ENCODE assay signal across 5 fruit fly cellular contexts in genomic region chr3R:8642376-8642966, dm6.
TF ChIP-seq lines count a peak whose summit lies in the region.

No protein-coding gene starts in this region.

- TF ChIP-seq CTCF in whole organism, embryonic (GFP tag; optimal IDR thresholded peaks at IDR 0.05; lab: Kevin White, UChicago): no peak

TF ChIP-seq in whole organism, adult, 20 proteins besides CTCF, POLR2A, EP300 and RAD21:
- TF ChIP-seq kay (GFP tag; lab: Kevin White, UChicago; ENCODE audit: borderline replicate concordance) (peak; percentile 79), CG14711 (tag; optimal IDR thresholded peaks at IDR 0.05; lab: Kevin White, UChicago) (no peak), cic (GFP tag; optimal IDR thresholded peaks at IDR 0.05; lab: Kevin White, UChicago) (no peak), bab1 (GFP tag; optimal IDR thresholded peaks at IDR 0.05; lab: Kevin White, UChicago) (peak; percentile 10), CG7101 (tag; optimal IDR thresholded peaks at IDR 0.05; lab: Kevin White, UChicago) (no peak), tj (GFP tag; optimal IDR thresholded peaks at IDR 0.05; lab: Kevin White, UChicago) (peak; percentile 90)

TF ChIP-seq in whole organism, embryonic, 481 proteins besides CTCF, POLR2A, EP300 and RAD21 (continues in another document):
- TF ChIP-seq fd102C (GFP tag; optimal IDR thresholded peaks at IDR 0.05; lab: Kevin White, UChicago) (no peak), Med (GFP tag; lab: Kevin White, UChicago) (peak; percentile 32), CG15601 (tag; optimal IDR thresholded peaks at IDR 0.05; lab: Kevin White, UChicago) (no peak), CG10431 (GFP tag; optimal IDR thresholded peaks at IDR 0.05; lab: Kevin White, UChicago) (no peak), twi (tag; optimal IDR thresholded peaks at IDR 0.05; lab: Kevin White, UChicago) (no peak), CG7556 (GFP tag; optimal IDR thresholded peaks at IDR 0.05; lab: Kevin White, UChicago) (no peak), D19B (GFP tag; optimal IDR thresholded peaks at IDR 0.05; lab: Kevin White, UChicago) (no peak), CG12219 (GFP tag; optimal IDR thresholded peaks at IDR 0.05; lab: Kevin White, UChicago) (no peak), sens-2 (GFP tag; IDR thresholded peaks at IDR 0.05; lab: Robert Waterston, UW) (0 out of 2 replicates have a peak, but pooled peaks have one; percentile 16), odd (GFP tag; optimal IDR thresholded peaks at IDR 0.05; lab: Kevin White, UChicago) (no peak), maf-S (GFP tag; optimal IDR thresholded peaks at IDR 0.05; lab: Kevin White, UChicago) (no peak), CG11560 (tag; IDR thresholded peaks at IDR 0.05; lab: Robert Waterston, UW) (no peak), CG1792 (GFP tag; optimal IDR thresholded peaks at IDR 0.05; lab: Kevin White, UChicago) (no peak), CG7839 (tag; optimal IDR thresholded peaks at IDR 0.05; lab: Kevin White, UChicago) (no peak), gem (tag; optimal IDR thresholded peaks at IDR 0.05; lab: Kevin White, UChicago) (peak; percentile 6), zen (tag; optimal IDR thresholded peaks at IDR 0.05; lab: Kevin White, UChicago) (no peak), croc (GFP tag; conservative IDR thresholded peaks at IDR 0.05; lab: Robert Waterston, UW) (no peak), Bgb (GFP tag; IDR thresholded peaks at IDR 0.05; lab: Robert Waterston, UW; ENCODE audit: partially characterized antibody) (peak; percentile 57), CG14860 (GFP tag; IDR thresholded peaks at IDR 0.05; lab: Robert Waterston, UW; ENCODE audit: partially characterized antibody) (peak; percentile 56; the same call in 2 of the 3 replicates), nerfin-2 (GFP tag; IDR thresholded peaks at IDR 0.05; lab: Robert Waterston, UW; ENCODE audit: partially characterized antibody) (peak; percentile 44; the same call in 1 of the 2 replicates), CG13424 (tag; optimal IDR thresholded peaks at IDR 0.05; lab: Kevin White, UChicago) (no peak)

TF ChIP-seq in whole organism, prepupa, 60 proteins besides CTCF, POLR2A, EP300 and RAD21 (continues in another document):
- TF ChIP-seq achi (GFP tag; optimal IDR thresholded peaks at IDR 0.05; lab: Kevin White, UChicago): no peak
- TF ChIP-seq CG7368 (GFP tag; optimal IDR thresholded peaks at IDR 0.05; lab: Kevin White, UChicago): no peak
- TF ChIP-seq Smox (GFP tag; optimal IDR thresholded peaks at IDR 0.05; lab: Kevin White, UChicago): no peak
- TF ChIP-seq Eip78C (GFP tag; lab: Kevin White, UChicago): peak; percentile 57
- TF ChIP-seq pdm3 (GFP tag; optimal IDR thresholded peaks at IDR 0.05; lab: Kevin White, UChicago): no peak
- TF ChIP-seq cyc (GFP tag; optimal IDR thresholded peaks at IDR 0.05; lab: Kevin White, UChicago): no peak
- peak; percentile 85 for TF ChIP-seq vri (GFP tag; optimal IDR thresholded peaks at IDR 0.05; lab: Kevin White, UChicago)
- no peak for TF ChIP-seq Sox14 (GFP tag; optimal IDR thresholded peaks at IDR 0.05; lab: Kevin White, UChicago)
- no peak for TF ChIP-seq Sox15 (GFP tag; optimal IDR thresholded peaks at IDR 0.05; lab: Kevin White, UChicago)
- no peak for TF ChIP-seq Ets96B (tag; optimal IDR thresholded peaks at IDR 0.05; lab: Kevin White, UChicago)
- no peak for TF ChIP-seq Hr39 (GFP tag; optimal IDR thresholded peaks at IDR 0.05; lab: Kevin White, UChicago)
- no peak for TF ChIP-seq Eip75B (GFP tag; optimal IDR thresholded peaks at IDR 0.05; lab: Kevin White, UChicago)
- no peak for TF ChIP-seq ss (GFP tag; optimal IDR thresholded peaks at IDR 0.05; lab: Kevin White, UChicago)
- TF ChIP-seq Lpt (GFP tag; optimal IDR thresholded peaks at IDR 0.05; lab: Kevin White, UChicago): no peak
- no peak for TF ChIP-seq CG11902 (GFP tag; optimal IDR thresholded peaks at IDR 0.05; lab: Kevin White, UChicago)
- TF ChIP-seq acj6 (GFP tag; optimal IDR thresholded peaks at IDR 0.05; lab: Kevin White, UChicago): no peak
- no peak for TF ChIP-seq CG32006 (GFP tag; optimal IDR thresholded peaks at IDR 0.05; lab: Kevin White, UChicago)
- peak; percentile 14 for TF ChIP-seq CG6276 (GFP tag; optimal IDR thresholded peaks at IDR 0.05; lab: Kevin White, UChicago)
- TF ChIP-seq svp (GFP tag; lab: Kevin White, UChicago): peak; percentile 59
- TF ChIP-seq fd59A (GFP tag; optimal IDR thresholded peaks at IDR 0.05; lab: Kevin White, UChicago): no peak
- no peak for TF ChIP-seq dsx (GFP tag; optimal IDR thresholded peaks at IDR 0.05; lab: Kevin White, UChicago; ENCODE audit: poor library complexity, severe bottlenecking)
- no peak for TF ChIP-seq Ets21C (GFP tag; optimal IDR thresholded peaks at IDR 0.05; lab: Kevin White, UChicago)
- no peak for TF ChIP-seq CG10631 (GFP tag; optimal IDR thresholded peaks at IDR 0.05; lab: Kevin White, UChicago)
- no peak for TF ChIP-seq CG6792 (GFP tag; optimal IDR thresholded peaks at IDR 0.05; lab: Kevin White, UChicago)

TF ChIP-seq in whole organism, pupa, 21 proteins besides CTCF, POLR2A, EP300 and RAD21:
- TF ChIP-seq D1 (tag; optimal IDR thresholded peaks at IDR 0.05; lab: Kevin White, UChicago) (no peak), Pif1B (GFP tag; optimal IDR thresholded peaks at IDR 0.05; lab: Kevin White, UChicago) (no peak), CG13204 (GFP tag; optimal IDR thresholded peaks at IDR 0.05; lab: Kevin White, UChicago) (no peak), CG17806 (tag; optimal IDR thresholded peaks at IDR 0.05; lab: Kevin White, UChicago) (no peak), CG4496 (GFP tag; IDR thresholded peaks at IDR 0.05; lab: Robert Waterston, UW) (0 out of 3 replicates have a peak, but pooled peaks have one; percentile 21), gl (tag; optimal IDR thresholded peaks at IDR 0.05; lab: Kevin White, UChicago) (no peak), CG15710 (tag; optimal IDR thresholded peaks at IDR 0.05; lab: Kevin White, UChicago) (no peak), CG12605 (GFP tag; IDR thresholded peaks at IDR 0.05; lab: Robert Waterston, UW) (no peak), CG32121 (GFP tag; IDR thresholded peaks at IDR 0.05; lab: Robert Waterston, UW) (no peak)

TF ChIP-seq in whole organism, wandering third instar larva, 38 proteins besides CTCF, POLR2A, EP300 and RAD21:
- no peak for TF ChIP-seq Abd-B (GFP tag; optimal IDR thresholded peaks at IDR 0.05; lab: Kevin White, UChicago)
- TF ChIP-seq Rel (GFP tag; optimal IDR thresholded peaks at IDR 0.05; lab: Kevin White, UChicago): no peak
- TF ChIP-seq Rel (tag; optimal IDR thresholded peaks at IDR 0.05; lab: Kevin White, UChicago): no peak
- no peak for TF ChIP-seq lola (GFP tag; optimal IDR thresholded peaks at IDR 0.05; lab: Kevin White, UChicago)
- no peak for TF ChIP-seq HLH106 (tag; optimal IDR thresholded peaks at IDR 0.05; lab: Kevin White, UChicago)
- TF ChIP-seq brk (GFP tag; optimal IDR thresholded peaks at IDR 0.05; lab: Kevin White, UChicago): peak; percentile 23
- no peak for TF ChIP-seq CrebA (GFP tag; optimal IDR thresholded peaks at IDR 0.05; lab: Kevin White, UChicago; ENCODE audit: borderline replicate concordance)
- TF ChIP-seq CG32264 (GFP tag; optimal IDR thresholded peaks at IDR 0.05; lab: Kevin White, UChicago): no peak
- TF ChIP-seq tai (GFP tag; optimal IDR thresholded peaks at IDR 0.05; lab: Kevin White, UChicago): no peak
